Worm (Caenorhabditis elegans) whole organism, L4 larva: ENCODE data around the gene ttbk-8.2.

Experiments used
- F10B5.3 ChIP-seq: sonication (generic microtip); optimal IDR thresholded peaks from 2 replicates; lab custom pipeline; 2016; ENCODE audit warnings: mild to moderate bottlenecking, missing genetic modification characterization, missing compliant biosample characterization
- T20F7.1 ChIP-seq: fragments of 200-800 bp; sonication (Bioruptor generic); optimal IDR thresholded peaks from 2 replicates; lab custom pipeline; 2018; ENCODE audit warnings: mild to moderate bottlenecking, missing genetic modification characterization, missing compliant biosample characterization
- T26A8.4 ChIP-seq: fragments of 200-800 bp; sonication (Bioruptor generic); IDR thresholded peaks from 2 replicates; pipeline ENCODE4 v1.3.6; 2022; ENCODE audit warnings: missing genetic modification characterization, missing compliant biosample characterization
- Y105C5A.15 ChIP-seq: fragments of 200-800 bp; sonication (Bioruptor generic); IDR thresholded peaks from 2 replicates; pipeline ENCODE4 v1.3.6; 2022; ENCODE audit warnings: missing genetic modification characterization, missing compliant biosample characterization
- Y48G9A.11 ChIP-seq: fragments of 200-800 bp; sonication (Bioruptor generic); IDR thresholded peaks from 2 replicates; pipeline ENCODE4 v1.3.6; 2022; ENCODE audit warnings: missing genetic modification reagents, missing genetic modification characterization, missing compliant biosample characterization
- Y5F2A.4 ChIP-seq: fragments of 200-800 bp; sonication (Bioruptor generic); optimal IDR thresholded peaks from 2 replicates; lab custom pipeline; 2018; ENCODE audit warnings: mild to moderate bottlenecking, missing genetic modification characterization, missing compliant biosample characterization
- ZK337.2 ChIP-seq: fragments of 200-800 bp; sonication (Bioruptor generic); IDR thresholded peaks from 2 replicates; pipeline ENCODE4 v1.3.6; 2022; ENCODE audit warnings: missing genetic modification reagents, missing genetic modification characterization, missing compliant biosample characterization
- ZK546.5 ChIP-seq, 2 experiments: sonication (generic microtip); optimal IDR thresholded peaks; 2 replicates each; lab custom pipeline; 2017; ENCODE audit warnings: missing biosample characterization in 2 of 2, missing genetic modification characterization in 2 of 2
- aly-2 ChIP-seq: sonication (generic microtip); optimal IDR thresholded peaks from 2 replicates; lab custom pipeline; 2018; ENCODE audit warnings: missing biosample characterization, missing genetic modification characterization
- arid-1 ChIP-seq: fragments of 200-800 bp; sonication (Bioruptor generic); conservative IDR thresholded peaks from 2 replicates; pipeline ENCODE4 v1.3.6; 2022; ENCODE audit warnings: missing genetic modification reagents, missing genetic modification characterization, missing compliant biosample characterization
- attf-4 ChIP-seq: sonication (generic microtip); optimal IDR thresholded peaks from 3 replicates; lab custom pipeline; 2017; ENCODE audit warnings: missing biosample characterization, missing genetic modification characterization
- ceh-20 ChIP-seq: fragments of 200-800 bp; sonication (Bioruptor generic); IDR thresholded peaks from 2 replicates; pipeline ENCODE4 v1.3.6; 2022; ENCODE audit warnings: missing genetic modification reagents, missing genetic modification characterization, missing compliant biosample characterization
- ceh-32 ChIP-seq: sonication (generic microtip); optimal IDR thresholded peaks from 2 replicates; lab custom pipeline; 2016; ENCODE audit warnings: mild to moderate bottlenecking, missing genetic modification characterization, missing compliant biosample characterization; ENCODE audit not compliant: poor library complexity
- ceh-44 ChIP-seq: fragments of 200-800 bp; sonication (Bioruptor generic); IDR thresholded peaks from 2 replicates; pipeline ENCODE4 v1.3.6; 2022; ENCODE audit warnings: missing genetic modification reagents, missing genetic modification characterization, missing compliant biosample characterization
- ces-1 ChIP-seq: fragments of 150-350 bp; sonication (generic microtip); optimal IDR thresholded peaks from 4 replicates; lab custom pipeline; 2014; ENCODE audit warnings: missing biosample characterization, missing genetic modification reagents, missing genetic modification characterization
- daf-12 ChIP-seq: fragments of 150-350 bp; optimal IDR thresholded peaks from 2 replicates; lab custom pipeline; 2014; ENCODE audit warnings: missing biosample characterization, missing genetic modification reagents, missing genetic modification characterization
- daf-19 ChIP-seq: fragments of 200-800 bp; sonication (Bioruptor generic); conservative IDR thresholded peaks from 2 replicates; pipeline ENCODE4 v1.3.6; 2022; ENCODE audit warnings: missing genetic modification characterization, missing compliant biosample characterization
- dmd-6 ChIP-seq: fragments of 200-800 bp; sonication (Bioruptor generic); IDR thresholded peaks from 2 replicates; pipeline ENCODE4 v1.3.6; 2022; ENCODE audit warnings: missing genetic modification reagents, missing genetic modification characterization, missing compliant biosample characterization
- dmd-8 ChIP-seq: fragments of 200-800 bp; sonication (Bioruptor generic); IDR thresholded peaks from 2 replicates; pipeline ENCODE4 v1.3.6; 2022; ENCODE audit warnings: missing genetic modification characterization, missing compliant biosample characterization
- dpl-1 ChIP-seq: fragments of 150-350 bp; optimal IDR thresholded peaks from 2 replicates; lab custom pipeline; 2014; ENCODE audit warnings: missing biosample characterization, missing genetic modification reagents, missing genetic modification characterization
- duxl-1 ChIP-seq: sonication (generic microtip); optimal IDR thresholded peaks from 2 replicates; lab custom pipeline; 2016; ENCODE audit warnings: mild to moderate bottlenecking, missing genetic modification characterization, moderate library complexity, missing compliant biosample characterization; ENCODE audit not compliant: poor library complexity
- egl-27 ChIP-seq: sonication (generic microtip); optimal IDR thresholded peaks from 3 replicates; lab custom pipeline; 2017; ENCODE audit warnings: missing biosample characterization, missing genetic modification reagents, missing genetic modification characterization
- fkh-10 ChIP-seq: fragments of 150-350 bp; optimal IDR thresholded peaks from 2 replicates; lab custom pipeline; 2014; ENCODE audit warnings: missing biosample characterization, missing genetic modification reagents, missing genetic modification characterization
- fos-1 ChIP-seq: fragments of 150-350 bp; optimal IDR thresholded peaks from 2 replicates; lab custom pipeline; 2014; ENCODE audit warnings: missing biosample characterization, missing genetic modification characterization
- gei-8 ChIP-seq: fragments of 200-800 bp; sonication (Bioruptor generic); optimal IDR thresholded peaks from 2 replicates; lab custom pipeline; 2018; ENCODE audit warnings: mild to moderate bottlenecking, missing genetic modification characterization, missing compliant biosample characterization
- hlh-11 ChIP-seq: fragments of 200-800 bp; sonication (Bioruptor generic); optimal IDR thresholded peaks from 2 replicates; lab custom pipeline; 2018; ENCODE audit warnings: mild to moderate bottlenecking, missing genetic modification characterization, missing compliant biosample characterization
- hlh-30 ChIP-seq: sonication (generic microtip); optimal IDR thresholded peaks from 2 replicates; lab custom pipeline; 2017; ENCODE audit warnings: antibody characterized with exemption, mild to moderate bottlenecking, missing genetic modification characterization, missing compliant biosample characterization; ENCODE audit not compliant: insufficient read depth
- jun-1 ChIP-seq: fragments of 150-350 bp; optimal IDR thresholded peaks from 2 replicates; lab custom pipeline; 2014; ENCODE audit warnings: missing biosample characterization, missing genetic modification reagents, missing genetic modification characterization
- lin-15B ChIP-seq: fragments of 150-350 bp; sonication (generic microtip); optimal IDR thresholded peaks from 3 replicates; lab custom pipeline; 2014; ENCODE audit warnings: missing biosample characterization, missing genetic modification characterization
- lin-38 ChIP-seq: fragments of 200-800 bp; sonication (Bioruptor generic); IDR thresholded peaks from 2 replicates; pipeline ENCODE4 v1.3.6; 2022; ENCODE audit warnings: missing genetic modification reagents, missing genetic modification characterization, missing compliant biosample characterization
- lin-39 ChIP-seq: fragments of 150-350 bp; optimal IDR thresholded peaks from 2 replicates; lab custom pipeline; 2014; ENCODE audit warnings: missing biosample characterization, missing genetic modification reagents, missing genetic modification characterization
- mdl-1 ChIP-seq, 2 experiments: fragments of 150-350 bp in 1 of 2; sonication (generic microtip) in 1 of 2; optimal IDR thresholded peaks; 2 replicates each; lab custom pipeline; 2014 to 2017; ENCODE audit warnings: missing biosample characterization in 2 of 2, missing genetic modification characterization in 2 of 2
- mdt-29 ChIP-seq: fragments of 200-800 bp; sonication (Bioruptor generic); IDR thresholded peaks from 2 replicates; pipeline ENCODE4 v1.3.6; 2022; ENCODE audit warnings: missing genetic modification reagents, missing genetic modification characterization, missing compliant biosample characterization
- mes-2 ChIP-seq: sonication (generic microtip); optimal IDR thresholded peaks from 2 replicates; lab custom pipeline; 2016; ENCODE audit warnings: missing genotype, mild to moderate bottlenecking, missing genetic modification characterization, missing compliant biosample characterization; ENCODE audit not compliant: poor library complexity, severe bottlenecking
- mxl-2 ChIP-seq: fragments of 200-800 bp; sonication (Bioruptor generic); conservative IDR thresholded peaks from 2 replicates; pipeline ENCODE4 v1.3.6; 2022; ENCODE audit warnings: missing genetic modification reagents, missing genetic modification characterization, missing compliant biosample characterization
- nhr-25 ChIP-seq: sonication (generic microtip); optimal IDR thresholded peaks from 2 replicates; lab custom pipeline; 2017; ENCODE audit warnings: missing genetic modification characterization, mild to moderate bottlenecking, missing compliant biosample characterization, antibody characterized with exemption, moderate library complexity, borderline replicate concordance; ENCODE audit not compliant: insufficient read depth
- nhr-41 ChIP-seq: fragments of 200-800 bp; sonication (Bioruptor generic); IDR thresholded peaks from 2 replicates; pipeline ENCODE4 v1.3.6; 2022; ENCODE audit warnings: missing genetic modification reagents, missing genetic modification characterization, missing compliant biosample characterization
- nhr-6 ChIP-seq: fragments of 150-350 bp; optimal IDR thresholded peaks from 2 replicates; lab custom pipeline; 2014; ENCODE audit warnings: missing biosample characterization, missing genetic modification characterization
- pha-4 ChIP-seq, 2 experiments: fragments of 150-350 bp in 1 of 2; fragments of 200-800 bp in 1 of 2; sonication (Bioruptor generic) in 1 of 2; IDR thresholded peaks in 1 of 2; optimal IDR thresholded peaks in 1 of 2; 2 replicates each; pipeline versions ENCODE4 v1.3.6 to Lab custom; 2014 to 2022; ENCODE audit warnings: missing genetic modification characterization in 2 of 2, missing genetic modification reagents in 2 of 2, missing biosample characterization in 1 of 2, missing compliant biosample characterization in 1 of 2
- pqm-1 ChIP-seq: sonication (generic microtip); optimal IDR thresholded peaks from 2 replicates; lab custom pipeline; 2017; ENCODE audit warnings: missing biosample characterization, missing genetic modification characterization
- saeg-2 ChIP-seq: fragments of 200-800 bp; sonication (Bioruptor generic); IDR thresholded peaks from 2 replicates; pipeline ENCODE4 v1.3.6; 2022; ENCODE audit warnings: missing genetic modification reagents, missing genetic modification characterization, missing compliant biosample characterization
- snpc-4 ChIP-seq: fragments of 150-350 bp; optimal IDR thresholded peaks from 2 replicates; lab custom pipeline; 2014; ENCODE audit warnings: missing biosample characterization, missing genetic modification characterization
- spr-3 ChIP-seq: fragments of 200-800 bp; sonication (Bioruptor generic); optimal IDR thresholded peaks from 2 replicates; lab custom pipeline; 2018; ENCODE audit warnings: mild to moderate bottlenecking, missing genetic modification characterization, missing compliant biosample characterization
- tag-97 ChIP-seq: fragments of 200-800 bp; sonication (Bioruptor generic); IDR thresholded peaks from 2 replicates; pipeline ENCODE4 v1.3.6; 2022; ENCODE audit warnings: missing genetic modification characterization, missing compliant biosample characterization
- unc-130 ChIP-seq: sonication (generic microtip); optimal IDR thresholded peaks from 2 replicates; lab custom pipeline; 2016; ENCODE audit warnings: missing genetic modification reagents, missing genetic modification characterization, missing compliant biosample characterization
- unc-39 ChIP-seq: sonication (generic microtip); optimal IDR thresholded peaks from 2 replicates; lab custom pipeline; 2017; ENCODE audit warnings: missing biosample characterization, missing genetic modification characterization
- vab-7 ChIP-seq: fragments of 200-800 bp; sonication (Bioruptor generic); IDR thresholded peaks from 2 replicates; pipeline ENCODE4 v1.3.6; 2022; ENCODE audit warnings: missing genetic modification reagents, missing genetic modification characterization, missing compliant biosample characterization
- zip-11 ChIP-seq: fragments of 200-800 bp; sonication (Bioruptor generic); IDR thresholded peaks from 2 replicates; pipeline ENCODE4 v1.3.6; 2022; ENCODE audit warnings: missing genetic modification characterization, missing compliant biosample characterization
- ztf-11 ChIP-seq: fragments of 150-350 bp; optimal IDR thresholded peaks from 2 replicates; lab custom pipeline; 2014; ENCODE audit warnings: missing biosample characterization, missing genetic modification characterization
- ztf-7 ChIP-seq: fragments of 150-350 bp; optimal IDR thresholded peaks from 2 replicates; lab custom pipeline; 2014; ENCODE audit warnings: missing biosample characterization, missing genetic modification characterization

Gene ttbk-8.2

DNA sequence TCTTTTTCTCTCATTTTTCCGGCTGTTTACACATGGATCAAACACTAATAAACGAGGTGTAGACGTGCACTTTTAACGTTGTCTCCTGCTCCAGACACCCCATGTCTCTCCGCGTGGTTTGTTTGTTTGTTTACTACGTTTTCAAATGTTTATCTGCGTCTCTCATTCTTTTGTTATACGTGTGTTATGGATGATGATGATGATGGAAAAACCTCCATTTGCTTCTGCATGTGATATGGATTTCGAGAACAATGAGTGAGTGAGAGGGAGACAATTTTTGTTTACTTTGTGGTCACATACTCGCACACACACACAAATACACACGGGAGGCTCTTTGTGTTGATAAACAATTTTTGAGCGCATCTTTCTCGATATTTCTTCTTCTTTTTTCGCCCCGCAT is 27.3 kb upstream of the ttbk-8.2 start (continued):
- no peak for TF ChIP-seq nhr-41 (GFP tag; lab: Robert Waterston, UW)
- no peak for TF ChIP-seq spr-3
- no peak for TF ChIP-seq ZK337.2 (GFP tag; lab: Robert Waterston, UW)
- no peak for TF ChIP-seq daf-19
- TF ChIP-seq ZK546.5 (tag; optimal IDR thresholded peaks at IDR 0.05; lab: Kevin White, UChicago), result no peak
- TF ChIP-seq snpc-4 (tag; lab: Kevin White, UChicago), result no peak
- TF ChIP-seq Y48G9A.11 (GFP tag; lab: Robert Waterston, UW), result no peak
- no peak for TF ChIP-seq ztf-11 (tag; lab: Kevin White, UChicago)
- TF ChIP-seq mes-2, result no peak
- no peak for TF ChIP-seq ceh-44 (GFP tag; lab: Robert Waterston, UW)
- TF ChIP-seq dpl-1 (GFP tag; lab: Kevin White, UChicago), result peak; percentile 42
- TF ChIP-seq Y5F2A.4 (GFP tag; lab: Kevin White, UChicago), result no peak
- TF ChIP-seq saeg-2 (GFP tag; lab: Robert Waterston, UW), result 0 out of 2 replicates have a peak, but pooled peaks have one; percentile 55
- TF ChIP-seq daf-12 (tag; lab: Kevin White, UChicago), result no peak
- TF ChIP-seq nhr-6 (tag; lab: Kevin White, UChicago), result no peak
- TF ChIP-seq unc-39 (tag; lab: Kevin White, UChicago), result no peak
- no peak for TF ChIP-seq duxl-1 (tag; lab: Kevin White, UChicago)
- TF ChIP-seq T20F7.1, result peak; percentile 37
- no peak for TF ChIP-seq gei-8 (GFP tag; lab: Kevin White, UChicago)
- TF ChIP-seq aly-2 (tag; lab: Kevin White, UChicago), result no peak
- no peak for TF ChIP-seq pqm-1 (tag; lab: Kevin White, UChicago)
- TF ChIP-seq jun-1 (tag; lab: Kevin White, UChicago), result no peak
- TF ChIP-seq unc-130 (GFP tag; lab: Kevin White, UChicago), result no peak
- TF ChIP-seq T26A8.4 (GFP tag; lab: Robert Waterston, UW), result peak; percentile 54
- no peak for TF ChIP-seq nhr-25 (tag; lab: Kevin White, UChicago)
- peak; percentile 52 to 92 for TF ChIP-seq mdl-1 (tag; optimal IDR thresholded peaks at IDR 0.05; lab: Kevin White, UChicago)
- no peak for TF ChIP-seq dmd-8 (GFP tag; lab: Robert Waterston, UW)
- no peak for TF ChIP-seq lin-38 (GFP tag; lab: Robert Waterston, UW)
- no peak for TF ChIP-seq lin-39 (tag; lab: Kevin White, UChicago)
- no peak for TF ChIP-seq arid-1
- no peak for TF ChIP-seq fos-1 (tag; lab: Kevin White, UChicago)
- no peak for TF ChIP-seq ztf-7 (tag; lab: Kevin White, UChicago)
- TF ChIP-seq ceh-20 (GFP tag; lab: Robert Waterston, UW), result no peak
- no peak for TF ChIP-seq ceh-32
- TF ChIP-seq zip-11 (GFP tag; lab: Robert Waterston, UW), result no peak
- TF ChIP-seq, all 104 proteins: peak for 34

- TF ChIP-seq lin-15B (no peak), hlh-30 (tag; lab: Kevin White, UChicago) (peak; percentile 92), duxl-1 (tag; lab: Kevin White, UChicago) (no peak), ceh-32 (no peak), attf-4 (tag; lab: Kevin White, UChicago) (no peak), Y105C5A.15 (GFP tag; lab: Robert Waterston, UW) (no peak), vab-7 (no peak), dmd-6 (GFP tag; lab: Robert Waterston, UW) (peak; percentile 20; the same call in 1 of the 2 replicates), mxl-2 (GFP tag; lab: Robert Waterston, UW) (no peak), aly-2 (tag; lab: Kevin White, UChicago) (no peak), F10B5.3 (tag; lab: Kevin White, UChicago) (no peak), ztf-7 (tag; lab: Kevin White, UChicago) (no peak), ZK337.2 (GFP tag; lab: Robert Waterston, UW) (no peak), mdt-29 (no peak), hlh-11 (peak; percentile 71), pha-4 (GFP tag; IDR thresholded peaks at IDR 0.05; lab: Robert Waterston, UW) (no peak; the same call in 1 of the 2 replicates), pha-4 (tag; optimal IDR thresholded peaks at IDR 0.05; lab: Kevin White, UChicago) (peak; percentile 30), egl-27 (tag; lab: Kevin White, UChicago) (no peak), fkh-10 (GFP tag; lab: Kevin White, UChicago) (no peak), tag-97 (GFP tag; lab: Robert Waterston, UW) (no peak), ces-1 (no peak)
Observed at ce11 chrIV:5605225-5605624, 26.5 kb upstream of the ttbk-8.2 start.
